Worm (Caenorhabditis elegans): ENCODE measurements around the gene D1022.4.

ce11 chrII:7457210-7457609 lies at the start of gene D1022.4:
- no peak for TF ChIP-seq ceh-14 (tag; optimal IDR thresholded peaks at IDR 0.05)
- no peak for TF ChIP-seq ama-1 (optimal IDR thresholded peaks at IDR 0.05)
- no peak for TF ChIP-seq che-1 (tag; optimal IDR thresholded peaks at IDR 0.05)
- TF ChIP-seq hlh-13 (GFP tag; optimal IDR thresholded peaks at IDR 0.05): no peak
- TF ChIP-seq dmd-4 (tag; optimal IDR thresholded peaks at IDR 0.05; ENCODE audit: borderline replicate concordance): no peak
- no peak for TF ChIP-seq ceh-48 (tag; optimal IDR thresholded peaks at IDR 0.05)
- no peak for TF ChIP-seq pqm-1 (tag; optimal IDR thresholded peaks at IDR 0.05)
- TF ChIP-seq pat-9 (tag; optimal IDR thresholded peaks at IDR 0.05): no peak
- TF ChIP-seq F13H6.1 (tag; optimal IDR thresholded peaks at IDR 0.05): no peak
- no peak for TF ChIP-seq nhr-11 (tag; optimal IDR thresholded peaks at IDR 0.05)
- TF ChIP-seq ceh-18 (tag; optimal IDR thresholded peaks at IDR 0.05): no peak
- no peak for TF ChIP-seq rnt-1 (tag; optimal IDR thresholded peaks at IDR 0.05)
